Worm (Caenorhabditis elegans): Measurements from ENCODE around the gene F14H12.7.
A peak's percentile ranks its signal among the peaks of the same experiment; 100 is the strongest.

Gene F14H12.7

DNA sequence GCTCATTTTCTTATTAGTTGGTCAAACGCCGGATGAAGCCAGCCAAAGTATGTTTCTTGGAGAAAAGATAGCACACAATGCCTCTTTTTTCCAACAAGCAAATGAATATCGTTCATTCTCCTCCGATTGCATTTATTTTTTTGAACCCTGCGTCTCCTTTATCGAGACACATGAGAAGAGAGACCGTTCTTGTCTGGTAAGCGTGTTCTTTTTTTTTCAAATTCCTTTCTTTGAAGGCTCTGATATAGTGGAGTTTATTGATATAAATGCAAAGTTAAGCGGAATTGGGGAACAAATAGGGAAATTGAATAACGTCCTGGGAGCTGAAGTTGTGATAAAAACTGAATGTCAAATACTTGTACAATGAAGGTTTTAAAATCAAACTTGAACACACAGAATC is at the start of gene F14H12.7:
Gene F14H12.7, minus strand, starts transcription at position 101 of the 400 bp plus-strand sequence.
- no peak for TF ChIP-seq lin-35 (GFP tag; optimal IDR thresholded peaks at IDR 0.05)
- TF ChIP-seq nhr-71 (tag; optimal IDR thresholded peaks at IDR 0.05), result no peak

DNA sequence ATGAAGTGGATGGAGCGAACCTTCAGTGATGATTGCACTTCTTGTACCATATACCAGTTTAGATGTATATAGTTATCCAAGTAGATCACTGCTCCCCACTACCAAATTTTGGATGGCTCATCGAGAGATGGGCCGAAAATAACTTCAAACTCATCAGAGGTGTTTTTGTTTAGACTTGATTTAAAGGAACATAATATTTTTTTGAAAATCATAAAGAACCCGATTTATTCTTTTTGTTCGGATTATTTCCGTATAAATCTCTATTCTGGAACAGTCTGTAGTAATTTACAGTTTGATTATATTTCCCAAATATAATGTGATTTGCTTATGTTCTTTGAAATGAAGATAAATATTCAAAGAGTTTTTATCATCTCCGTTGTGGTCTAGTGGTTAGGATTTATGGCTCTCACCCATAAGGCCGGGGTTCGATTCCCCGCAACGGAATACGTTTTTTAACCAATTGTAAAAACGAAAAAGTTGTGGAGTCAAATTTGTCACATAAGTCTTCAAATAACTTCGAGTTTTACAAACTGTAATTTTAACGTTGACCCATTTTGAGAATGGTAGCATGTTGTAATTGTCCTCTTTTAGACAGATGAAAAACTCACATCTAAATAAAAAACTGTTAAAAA is 48.0 kb upstream of the F14H12.7 start:
- TF ChIP-seq F16B12.6 (tag; optimal IDR thresholded peaks at IDR 0.05) (no peak), swsn-7 (tag; optimal IDR thresholded peaks at IDR 0.05) (no peak), fkh-4 (tag; optimal IDR thresholded peaks at IDR 0.05; ENCODE audit: borderline replicate concordance) (no peak), ztf-4 (tag; optimal IDR thresholded peaks at IDR 0.05) (no peak), nhr-76 (tag; optimal IDR thresholded peaks at IDR 0.05) (no peak), fkh-10 (GFP tag; optimal IDR thresholded peaks at IDR 0.05) (no peak)

DNA sequence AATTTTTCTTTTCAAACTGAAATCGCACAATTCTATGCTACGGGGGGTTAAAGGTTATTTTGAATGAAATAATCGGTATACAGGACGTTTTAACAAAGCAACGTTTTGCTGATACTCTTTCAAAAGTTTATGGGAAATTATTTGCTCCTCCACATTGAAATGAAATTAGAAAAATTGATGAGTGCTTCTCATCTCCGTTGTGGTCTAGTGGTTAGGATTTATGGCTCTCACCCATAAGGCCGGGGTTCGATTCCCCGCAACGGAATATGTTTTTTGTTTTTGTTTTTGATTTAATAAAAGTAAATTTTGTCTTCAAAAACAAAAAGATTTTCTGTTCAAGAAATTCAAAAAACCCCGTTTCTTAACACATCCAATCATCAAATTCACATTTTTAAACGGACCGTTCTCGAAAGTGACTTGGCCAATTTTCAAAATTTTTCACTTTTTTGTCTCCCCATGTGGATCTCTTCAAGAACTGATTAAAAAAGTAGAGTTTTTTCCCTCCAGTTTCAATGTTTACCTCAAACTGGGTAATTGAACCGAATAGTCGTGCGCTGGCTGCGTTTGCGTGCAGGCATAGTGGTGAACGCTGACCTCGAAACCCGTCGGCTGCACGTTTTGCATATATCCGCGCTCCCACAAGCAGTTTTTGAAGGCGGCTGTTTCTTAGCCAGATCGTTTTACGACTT is 47.3 kb upstream of the F14H12.7 start:
- TF ChIP-seq tbx-2 (tag; optimal IDR thresholded peaks at IDR 0.05) (no peak), Y116A8C.19 (tag; optimal IDR thresholded peaks at IDR 0.05; ENCODE audit: borderline replicate concordance) (no peak), lir-3 (tag; optimal IDR thresholded peaks at IDR 0.05; ENCODE audit: poor library complexity) (no peak), ceh-8 (GFP tag; optimal IDR thresholded peaks at IDR 0.05) (no peak), unc-30 (tag; optimal IDR thresholded peaks at IDR 0.05) (no peak), vab-15 (tag; optimal IDR thresholded peaks at IDR 0.05) (no peak), unc-130 (tag; optimal IDR thresholded peaks at IDR 0.05) (no peak), nhr-237 (tag; optimal IDR thresholded peaks at IDR 0.05) (no peak), C16A3.4 (tag; optimal IDR thresholded peaks at IDR 0.05) (no peak), xbp-1 (tag; optimal IDR thresholded peaks at IDR 0.05) (no peak), efl-3 (GFP tag; optimal IDR thresholded peaks at IDR 0.05) (no peak), C04F5.9 (tag; optimal IDR thresholded peaks at IDR 0.05) (no peak), sup-37 (GFP tag; optimal IDR thresholded peaks at IDR 0.05) (no peak)

DNA sequence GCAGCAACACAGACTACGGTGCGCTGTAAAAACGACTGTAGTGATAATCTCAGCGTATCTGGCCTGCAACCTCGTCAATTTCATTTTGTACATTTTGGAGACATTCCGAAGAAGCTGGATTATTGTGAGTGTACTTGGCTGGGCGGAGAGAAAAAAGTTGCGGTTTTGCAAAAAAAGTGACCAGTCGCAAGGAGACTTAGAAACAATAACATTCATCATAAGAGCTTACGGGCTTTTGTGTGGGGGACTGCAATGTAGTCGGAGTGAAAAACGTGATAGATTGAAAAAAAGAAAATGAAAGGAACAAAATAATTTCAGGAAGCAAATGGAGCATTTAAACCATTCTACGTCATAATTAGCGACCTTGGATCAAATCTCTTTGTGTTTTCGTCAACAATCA is 46.0 kb upstream of the F14H12.7 start:
- TF ChIP-seq dpl-1 (GFP tag; optimal IDR thresholded peaks at IDR 0.05) (no peak), ceh-8 (GFP tag; optimal IDR thresholded peaks at IDR 0.05) (no peak), hlh-4 (tag; optimal IDR thresholded peaks at IDR 0.05) (no peak), aly-2 (tag; optimal IDR thresholded peaks at IDR 0.05) (no peak), lin-39 (tag; optimal IDR thresholded peaks at IDR 0.05) (no peak), unc-62 (GFP tag; optimal IDR thresholded peaks at IDR 0.05) (no peak), C34B4.2 (tag; optimal IDR thresholded peaks at IDR 0.05) (no peak), tbx-2 (tag; optimal IDR thresholded peaks at IDR 0.05) (no peak), isw-1 (GFP tag; IDR thresholded peaks at IDR 0.05) (no peak), unc-86 (tag; optimal IDR thresholded peaks at IDR 0.05) (no peak)

DNA sequence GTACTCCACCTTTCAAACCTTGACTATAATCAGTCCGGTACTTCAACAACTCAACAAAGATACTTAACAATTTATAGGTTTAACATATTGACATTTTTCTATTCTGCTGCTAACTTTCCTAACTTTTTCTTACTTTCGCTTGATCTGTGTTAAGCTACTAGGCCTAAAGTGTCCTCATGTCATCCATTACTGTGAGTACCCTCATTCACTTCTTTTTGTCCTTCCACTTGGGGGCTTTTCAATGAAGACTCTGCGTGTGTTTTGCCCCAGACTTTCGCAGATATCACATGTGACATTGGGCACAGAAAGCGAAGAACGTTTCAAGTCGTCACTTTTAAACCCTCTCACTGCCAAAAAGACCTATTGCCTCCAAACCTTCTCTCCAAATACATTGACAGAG is 42.3 kb upstream of the F14H12.7 start:
- no peak for TF ChIP-seq pqm-1 (tag; optimal IDR thresholded peaks at IDR 0.05)
- TF ChIP-seq lin-14 (GFP tag; optimal IDR thresholded peaks at IDR 0.05), result peak; percentile 24
- no peak for TF ChIP-seq C16A3.4 (tag; optimal IDR thresholded peaks at IDR 0.05)
- no peak for TF ChIP-seq mep-1 (tag; optimal IDR thresholded peaks at IDR 0.05)
- no peak for TF ChIP-seq snu-23 (GFP tag; optimal IDR thresholded peaks at IDR 0.05)
- no peak for TF ChIP-seq elt-2 (tag; optimal IDR thresholded peaks at IDR 0.05)
- TF ChIP-seq efl-1 (optimal IDR thresholded peaks at IDR 0.05), result no peak
- peak in 1 of 2 experiments; percentile 30 for TF ChIP-seq efl-1 (GFP tag; optimal IDR thresholded peaks at IDR 0.05 in 1 of 2)
- TF ChIP-seq nhr-76 (tag; optimal IDR thresholded peaks at IDR 0.05), result no peak
- no peak for TF ChIP-seq zip-4 (GFP tag; optimal IDR thresholded peaks at IDR 0.05)
- TF ChIP-seq blmp-1 (tag; optimal IDR thresholded peaks at IDR 0.05), result no peak
- TF ChIP-seq nhr-84 (tag; optimal IDR thresholded peaks at IDR 0.05), result no peak
- TF ChIP-seq hlh-4 (tag; optimal IDR thresholded peaks at IDR 0.05), result no peak
- TF ChIP-seq ama-1 (optimal IDR thresholded peaks at IDR 0.05), result no peak
